Worm (Caenorhabditis elegans) whole organism, mixed stage, embryonic: ENCODE measurements around the gene F58G6.3.

ENCODE experiments used
- ces-1 ChIP-seq: fragments of 150-350 bp; optimal IDR thresholded peaks from 2 replicates; lab custom pipeline; 2014; ENCODE audit warnings: missing biosample characterization, missing genetic modification reagents, missing genetic modification characterization
- drap-1 ChIP-seq: fragments of 200-800 bp; sonication (Bioruptor generic); optimal IDR thresholded peaks from 3 replicates; lab custom pipeline; 2018; ENCODE audit warnings: mild to moderate bottlenecking, missing genetic modification characterization, missing compliant biosample characterization
- lin-32 ChIP-seq: fragments of 200-800 bp; sonication (Bioruptor generic); optimal IDR thresholded peaks from 2 replicates; lab custom pipeline; 2018; ENCODE audit warnings: mild to moderate bottlenecking, missing genetic modification characterization, missing compliant biosample characterization
- lsy-2 ChIP-seq: fragments of 150-350 bp; optimal IDR thresholded peaks from 2 replicates; lab custom pipeline; 2014; ENCODE audit warnings: missing biosample characterization, missing genetic modification characterization
- mab-5 ChIP-seq: fragments of 150-350 bp; optimal IDR thresholded peaks from 2 replicates; lab custom pipeline; 2014; ENCODE audit warnings: missing biosample characterization, missing genetic modification characterization
- mep-1 ChIP-seq: fragments of 150-350 bp; optimal IDR thresholded peaks from 2 replicates; lab custom pipeline; 2017; ENCODE audit warnings: missing biosample characterization, missing genetic modification reagents, missing genetic modification characterization, inconsistent platforms
- mls-2 ChIP-seq: sonication (generic microtip); optimal IDR thresholded peaks from 2 replicates; lab custom pipeline; 2016; ENCODE audit warnings: mild to moderate bottlenecking, missing genetic modification characterization, moderate library complexity, missing compliant biosample characterization
- nhr-76 ChIP-seq: sonication (generic microtip); optimal IDR thresholded peaks from 2 replicates; lab custom pipeline; 2017; ENCODE audit warnings: missing biosample characterization, missing genetic modification characterization
- pha-4 ChIP-seq: fragments of 150-350 bp; optimal IDR thresholded peaks from 2 replicates; lab custom pipeline; 2018; ENCODE audit warnings: missing biosample characterization, missing genetic modification reagents, missing genetic modification characterization

- TF ChIP-seq nhr-76 (tag; lab: Kevin White, UChicago) (no peak), ces-1 (GFP tag; lab: Kevin White, UChicago) (no peak), drap-1 (no peak), pha-4 (tag; lab: Kevin White, UChicago) (no peak), mls-2 (tag; lab: Kevin White, UChicago) (no peak), lsy-2 (tag; lab: Kevin White, UChicago) (no peak), mep-1 (tag; lab: Kevin White, UChicago) (no peak), lin-32 (no peak), mab-5 (tag; lab: Kevin White, UChicago) (no peak)
These were observed 40.2 kb upstream of the F58G6.3 start for ce11 chrIV:9613072-9613590.
